Fruit fly (Drosophila melanogaster): ENCODE data around the gene mira.

Gene mira

dm6 chr3R:19895305-19895704 lies 39.6 kb downstream of the mira start:
- TF ChIP-seq Hr96 (GFP tag; optimal IDR thresholded peaks at IDR 0.05) (no peak), bab1 (GFP tag; optimal IDR thresholded peaks at IDR 0.05) (no peak), CG5204 (GFP tag; optimal IDR thresholded peaks at IDR 0.05) (no peak), pad (GFP tag; optimal IDR thresholded peaks at IDR 0.05) (no peak), Crg-1 (GFP tag; optimal IDR thresholded peaks at IDR 0.05) (no peak), tj (GFP tag; optimal IDR thresholded peaks at IDR 0.05) (no peak), ovo (GFP tag; optimal IDR thresholded peaks at IDR 0.05) (no peak)

dm6 chr3R:19892046-19892445 lies 42.9 kb downstream of the mira start:
- TF ChIP-seq cic (GFP tag; optimal IDR thresholded peaks at IDR 0.05) (no peak), CG11617 (GFP tag; optimal IDR thresholded peaks at IDR 0.05) (no peak), toe (GFP tag; optimal IDR thresholded peaks at IDR 0.05) (peak; percentile 35), CG14711 (tag; optimal IDR thresholded peaks at IDR 0.05) (peak; percentile 15), kay (GFP tag; ENCODE audit: borderline replicate concordance) (no peak), Hr96 (GFP tag; optimal IDR thresholded peaks at IDR 0.05) (peak; percentile 35), CG12768 (GFP tag; optimal IDR thresholded peaks at IDR 0.05) (peak; percentile 15), CG7101 (tag; optimal IDR thresholded peaks at IDR 0.05) (peak; percentile 14), ovo (GFP tag; optimal IDR thresholded peaks at IDR 0.05) (no peak), tj (GFP tag; optimal IDR thresholded peaks at IDR 0.05) (no peak), CG7045 (GFP tag; optimal IDR thresholded peaks at IDR 0.05) (peak; percentile 28), pad (GFP tag; optimal IDR thresholded peaks at IDR 0.05) (no peak)

DNA sequence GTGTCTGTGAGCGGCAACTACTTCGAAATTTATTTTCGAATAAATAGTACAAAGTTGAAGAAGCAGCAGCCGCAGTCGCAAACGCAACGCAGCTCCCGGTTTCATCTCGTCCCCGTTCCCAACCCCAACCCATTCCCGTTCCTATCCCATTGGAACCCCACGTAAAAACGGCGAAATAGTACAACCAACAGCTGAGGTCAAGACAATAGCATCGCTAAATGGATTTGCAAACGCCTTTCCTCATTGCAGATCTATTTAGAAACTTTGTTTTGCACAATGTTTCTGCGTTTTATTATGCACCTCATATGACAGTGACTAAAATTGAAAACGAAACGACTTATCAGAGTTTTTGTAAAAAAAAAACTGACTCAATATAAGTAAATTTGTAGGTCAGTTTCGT lies 43.6 kb downstream of the mira start:
- no peak for TF ChIP-seq CG7101 (tag; optimal IDR thresholded peaks at IDR 0.05)
- peak; percentile 12 for TF ChIP-seq CG12768 (GFP tag; optimal IDR thresholded peaks at IDR 0.05)

- TF ChIP-seq ovo (GFP tag; optimal IDR thresholded peaks at IDR 0.05) (peak; percentile 33), Hr96 (GFP tag; optimal IDR thresholded peaks at IDR 0.05) (no peak), cnc (optimal IDR thresholded peaks at IDR 0.05) (no peak), pad (GFP tag; optimal IDR thresholded peaks at IDR 0.05) (peak; percentile 2), CG7101 (tag; optimal IDR thresholded peaks at IDR 0.05) (peak; percentile 30), bab1 (GFP tag; optimal IDR thresholded peaks at IDR 0.05) (no peak), tj (GFP tag; optimal IDR thresholded peaks at IDR 0.05) (peak; percentile 7), CG5204 (GFP tag; optimal IDR thresholded peaks at IDR 0.05) (peak; percentile 55), Clk (GFP tag; optimal IDR thresholded peaks at IDR 0.05) (no peak), Crg-1 (GFP tag; optimal IDR thresholded peaks at IDR 0.05) (no peak), kay (GFP tag; ENCODE audit: borderline replicate concordance) (no peak), toe (GFP tag; optimal IDR thresholded peaks at IDR 0.05) (peak; percentile 20)
These were observed 44.5 kb downstream of the mira start, which contains the start of gene CG4733 for dm6 chr3R:19890340-19890998. Gene CG4733, plus strand, starts transcription at chr3R:19890689.

- no peak for TF ChIP-seq CG1620 (GFP tag; optimal IDR thresholded peaks at IDR 0.05)
- TF ChIP-seq CG33017 (tag; optimal IDR thresholded peaks at IDR 0.05): peak; percentile 15
- TF ChIP-seq tj (GFP tag; optimal IDR thresholded peaks at IDR 0.05): no peak
- TF ChIP-seq CG14711 (tag; optimal IDR thresholded peaks at IDR 0.05): peak; percentile 52
- no peak for TF ChIP-seq CG7045 (GFP tag; optimal IDR thresholded peaks at IDR 0.05)
- no peak for TF ChIP-seq CG5204 (GFP tag; optimal IDR thresholded peaks at IDR 0.05)
- no peak for TF ChIP-seq Clk (GFP tag; optimal IDR thresholded peaks at IDR 0.05)
- no peak for TF ChIP-seq kay (GFP tag; ENCODE audit: borderline replicate concordance)
- peak; percentile 12 for TF ChIP-seq CG12768 (GFP tag; optimal IDR thresholded peaks at IDR 0.05)
- TF ChIP-seq pad (GFP tag; optimal IDR thresholded peaks at IDR 0.05): no peak
- TF ChIP-seq bab1 (GFP tag; optimal IDR thresholded peaks at IDR 0.05): no peak
- no peak for TF ChIP-seq CG11617 (GFP tag; optimal IDR thresholded peaks at IDR 0.05)
- TF ChIP-seq cic (GFP tag; optimal IDR thresholded peaks at IDR 0.05): no peak
- peak; percentile 8 for TF ChIP-seq CG7101 (tag; optimal IDR thresholded peaks at IDR 0.05)
- TF ChIP-seq Hr96 (GFP tag; optimal IDR thresholded peaks at IDR 0.05): no peak
- no peak for TF ChIP-seq Mnt (GFP tag; optimal IDR thresholded peaks at IDR 0.05)
- TF ChIP-seq cnc (optimal IDR thresholded peaks at IDR 0.05): no peak
- no peak for TF ChIP-seq Crg-1 (GFP tag; optimal IDR thresholded peaks at IDR 0.05)
- TF ChIP-seq toe (GFP tag; optimal IDR thresholded peaks at IDR 0.05): no peak
- no peak for TF ChIP-seq ovo (GFP tag; optimal IDR thresholded peaks at IDR 0.05)
These were observed 45.2 kb downstream of the mira start for dm6 chr3R:19889603-19890187.

dm6 chr3R:19888156-19888784 lies 46.6 kb downstream of the mira start, which contains the start of gene ninaE:
Gene ninaE, minus strand, starts transcription at chr3R:19888206.
- no peak for TF ChIP-seq CG7045 (GFP tag; optimal IDR thresholded peaks at IDR 0.05)
- no peak for TF ChIP-seq cnc (optimal IDR thresholded peaks at IDR 0.05)
- no peak for TF ChIP-seq tj (GFP tag; optimal IDR thresholded peaks at IDR 0.05)
- TF ChIP-seq Mnt (GFP tag; optimal IDR thresholded peaks at IDR 0.05): no peak
- TF ChIP-seq cic (GFP tag; optimal IDR thresholded peaks at IDR 0.05): no peak
- TF ChIP-seq ovo (GFP tag; optimal IDR thresholded peaks at IDR 0.05): no peak
- no peak for TF ChIP-seq CG33017 (tag; optimal IDR thresholded peaks at IDR 0.05)
